Worm (Caenorhabditis elegans) whole organism, midembryonic: ENCODE measurements around the gene pqn-31.

Source experiments
- T22C8.4 ChIP-seq: fragments of 200-800 bp; sonication (Bioruptor generic); IDR thresholded peaks from 2 replicates; pipeline ENCODE4 v1.3.6; 2022; ENCODE audit warnings: missing genetic modification characterization, missing compliant biosample characterization
- cog-1 ChIP-seq: sonication (generic microtip); optimal IDR thresholded peaks from 2 replicates; lab custom pipeline; 2016; ENCODE audit warnings: missing genetic modification characterization, missing compliant biosample characterization
- flt-1 ChIP-seq: fragments of 200-800 bp; sonication (Bioruptor generic); IDR thresholded peaks from 2 replicates; pipeline ENCODE4 v1.3.6; 2022; ENCODE audit warnings: missing genetic modification characterization, missing compliant biosample characterization
- klf-2 ChIP-seq: fragments of 200-800 bp; sonication (Bioruptor generic); conservative IDR thresholded peaks from 2 replicates; pipeline ENCODE4 v1.3.6; 2022; ENCODE audit warnings: missing genetic modification reagents, missing genetic modification characterization, missing compliant biosample characterization
- med-1 ChIP-seq: sonication (generic microtip); optimal IDR thresholded peaks from 2 replicates; lab custom pipeline; 2017; ENCODE audit warnings: missing genetic modification characterization, mild to moderate bottlenecking, missing compliant biosample characterization, antibody characterized with exemption, missing genetic modification reagents; ENCODE audit not compliant: insufficient read depth
- ref-1 ChIP-seq: fragments of 200-800 bp; sonication (Bioruptor generic); conservative IDR thresholded peaks from 2 replicates; pipeline ENCODE4 v1.3.6; 2022; ENCODE audit warnings: missing genetic modification reagents, missing genetic modification characterization, missing compliant biosample characterization
- tab-1 ChIP-seq: fragments of 200-800 bp; sonication (Bioruptor generic); IDR thresholded peaks from 2 replicates; pipeline ENCODE4 v1.3.6; 2022; ENCODE audit warnings: missing genetic modification characterization, missing compliant biosample characterization
- ztf-23 ChIP-seq: fragments of 200-800 bp; sonication (Bioruptor generic); IDR thresholded peaks from 2 replicates; pipeline ENCODE4 v1.3.6; 2022; ENCODE audit warnings: missing genetic modification reagents, missing genetic modification characterization, missing compliant biosample characterization
- ztf-29 ChIP-seq: fragments of 200-800 bp; sonication (Bioruptor generic); IDR thresholded peaks from 2 replicates; pipeline ENCODE4 v1.3.6; 2022; ENCODE audit warnings: missing genetic modification reagents, missing genetic modification characterization, missing compliant biosample characterization

The pqn-31 gene

DNA sequence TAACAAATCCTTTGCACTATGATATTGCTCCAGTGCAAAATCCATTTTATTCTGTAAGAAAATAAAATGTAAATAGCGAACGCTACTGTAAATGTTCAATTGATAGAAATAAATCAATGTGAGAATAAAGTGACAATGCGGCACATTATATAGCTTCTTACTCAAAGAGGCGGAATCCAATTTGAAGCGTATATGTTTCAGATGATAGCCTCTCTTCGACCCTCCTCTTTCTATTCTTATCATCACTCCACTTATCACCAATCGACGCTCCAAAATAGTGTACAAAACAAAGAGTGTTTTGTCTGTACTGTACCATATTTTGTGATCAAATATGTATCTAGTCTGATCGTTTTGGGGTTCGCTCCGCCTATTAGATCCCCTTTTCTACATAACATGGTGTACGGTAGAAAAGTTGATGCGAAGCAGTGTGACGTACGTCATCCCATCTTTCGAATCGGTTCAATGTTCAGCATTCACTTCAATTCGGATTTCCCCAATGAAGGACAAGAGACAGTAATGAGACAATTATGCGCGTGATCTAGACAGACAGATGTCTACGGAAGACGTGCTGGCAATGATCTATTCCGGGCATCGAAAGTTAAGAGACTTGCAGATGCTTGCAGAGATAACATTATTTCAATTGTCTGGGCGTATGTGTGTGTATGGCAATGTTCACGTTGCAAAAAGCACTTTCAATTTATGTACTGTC is 37.6 kb downstream of the pqn-31 start, which contains the start of gene spl-2:
TSS of gene spl-2 (minus strand) at position 51 of the 709 bp plus-strand sequence.
- no peak for TF ChIP-seq ztf-29
- no peak for TF ChIP-seq flt-1 (GFP tag; lab: Robert Waterston, UW)
- no peak for TF ChIP-seq tab-1 (GFP tag; lab: Robert Waterston, UW)
- TF ChIP-seq ztf-23 (GFP tag; lab: Robert Waterston, UW) = no peak
- TF ChIP-seq cog-1 (tag; lab: Kevin White, UChicago) = no peak
- no peak for TF ChIP-seq ref-1 (GFP tag; lab: Robert Waterston, UW)
- TF ChIP-seq T22C8.4 = no peak
- TF ChIP-seq med-1 (GFP tag; lab: Kevin White, UChicago) = no peak
- no peak for TF ChIP-seq klf-2 (GFP tag; lab: Robert Waterston, UW)

- TF ChIP-seq med-1 (GFP tag; lab: Kevin White, UChicago) (no peak), ref-1 (GFP tag; lab: Robert Waterston, UW) (no peak), cog-1 (tag; lab: Kevin White, UChicago) (no peak), T22C8.4 (no peak), klf-2 (GFP tag; lab: Robert Waterston, UW) (no peak), ztf-23 (GFP tag; lab: Robert Waterston, UW) (no peak), ztf-29 (no peak), flt-1 (GFP tag; lab: Robert Waterston, UW) (no peak), tab-1 (GFP tag; lab: Robert Waterston, UW) (no peak)
Observed at ce11 chrV:9148151-9148550, 38.8 kb downstream of the pqn-31 start.

- no peak for TF ChIP-seq ztf-29
- no peak for TF ChIP-seq klf-2 (GFP tag; lab: Robert Waterston, UW)
- TF ChIP-seq cog-1 (tag; lab: Kevin White, UChicago) = no peak
- TF ChIP-seq flt-1 (GFP tag; lab: Robert Waterston, UW) = no peak
- no peak for TF ChIP-seq T22C8.4
- TF ChIP-seq ztf-23 (GFP tag; lab: Robert Waterston, UW) = no peak
- no peak for TF ChIP-seq tab-1 (GFP tag; lab: Robert Waterston, UW)
- TF ChIP-seq ref-1 (GFP tag; lab: Robert Waterston, UW) = no peak
- no peak for TF ChIP-seq med-1 (GFP tag; lab: Kevin White, UChicago)
Observed at ce11 chrV:9152339-9152738, 43.0 kb downstream of the pqn-31 start.

DNA sequence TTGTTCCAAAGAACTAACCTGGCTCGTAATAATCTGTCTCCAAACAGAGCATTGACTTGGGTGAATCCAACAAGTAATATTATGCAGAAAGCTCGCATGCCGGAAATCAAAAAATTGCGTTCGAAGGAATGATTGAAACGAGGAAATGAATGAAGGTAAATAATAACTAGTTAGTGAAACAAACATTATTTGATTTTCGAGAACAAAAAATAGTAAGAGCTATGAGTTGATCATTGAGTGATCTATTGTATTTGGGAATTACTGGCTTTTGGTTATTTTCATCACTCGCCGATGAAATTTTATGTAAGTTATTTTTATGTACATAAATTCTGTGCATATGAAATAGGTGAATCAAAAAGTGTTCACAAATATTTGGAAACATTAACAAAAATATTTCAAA is 45.4 kb downstream of the pqn-31 start, which contains the start of gene B0222.5:
TSS of gene B0222.5 (minus strand) at position 101 of the 400 bp plus-strand sequence.
- TF ChIP-seq ztf-23 (GFP tag; lab: Robert Waterston, UW) (no peak), tab-1 (GFP tag; lab: Robert Waterston, UW) (no peak), med-1 (GFP tag; lab: Kevin White, UChicago) (no peak), ztf-29 (no peak), ref-1 (GFP tag; lab: Robert Waterston, UW) (no peak), cog-1 (tag; lab: Kevin White, UChicago) (no peak), flt-1 (GFP tag; lab: Robert Waterston, UW) (no peak)

DNA sequence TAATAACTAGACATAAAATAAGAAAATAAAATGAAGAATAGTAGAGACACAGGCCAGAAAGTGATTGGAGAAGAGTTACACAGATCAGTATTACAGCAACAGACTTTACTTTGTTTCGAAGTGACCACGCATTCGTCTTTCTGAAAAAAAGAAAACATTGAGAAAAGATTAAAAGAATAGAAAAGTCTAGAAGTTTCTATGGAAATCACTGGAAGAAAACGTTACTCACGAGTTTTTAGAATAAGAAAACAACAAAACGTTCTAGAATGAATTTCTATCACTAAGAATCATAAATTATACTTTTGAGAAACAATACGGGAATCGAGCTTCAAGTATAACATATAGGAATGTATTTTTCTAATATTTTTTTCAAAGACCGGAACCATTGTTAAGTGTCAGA is 46.2 kb downstream of the pqn-31 start:
- TF ChIP-seq ztf-23 (GFP tag; lab: Robert Waterston, UW) (no peak), tab-1 (GFP tag; lab: Robert Waterston, UW) (no peak), T22C8.4 (no peak), cog-1 (tag; lab: Kevin White, UChicago) (no peak), flt-1 (GFP tag; lab: Robert Waterston, UW) (no peak), med-1 (GFP tag; lab: Kevin White, UChicago) (no peak), ref-1 (GFP tag; lab: Robert Waterston, UW) (no peak), ztf-29 (no peak), klf-2 (GFP tag; lab: Robert Waterston, UW) (no peak)

DNA sequence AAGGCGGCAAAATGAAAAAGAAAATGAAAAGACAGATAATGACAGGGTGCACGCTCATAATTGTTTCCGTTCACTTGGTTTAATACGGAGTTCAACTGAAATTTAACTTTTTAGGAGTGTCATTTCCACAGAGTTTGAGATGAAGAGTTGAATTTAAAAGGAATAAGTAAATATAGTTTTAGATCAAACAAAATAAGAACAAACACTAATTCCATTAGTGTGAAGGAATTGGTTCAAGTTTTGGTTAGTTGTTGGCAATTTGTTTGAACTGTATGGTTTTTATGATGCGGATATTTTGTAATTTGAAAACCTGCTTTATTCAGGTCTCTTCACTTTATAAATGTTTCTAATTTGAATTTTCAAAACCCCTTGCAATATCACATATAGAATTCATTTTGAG is 47.3 kb downstream of the pqn-31 start, which contains the start of gene B0222.15:
TSS of gene B0222.15 (minus strand) at position 101 of the 400 bp plus-strand sequence.
- TF ChIP-seq cog-1 (tag; lab: Kevin White, UChicago) = no peak
- TF ChIP-seq med-1 (GFP tag; lab: Kevin White, UChicago) = no peak
- TF ChIP-seq klf-2 (GFP tag; lab: Robert Waterston, UW) = no peak
- no peak for TF ChIP-seq ztf-29
- no peak for TF ChIP-seq T22C8.4
- no peak for TF ChIP-seq flt-1 (GFP tag; lab: Robert Waterston, UW)
- TF ChIP-seq ztf-23 (GFP tag; lab: Robert Waterston, UW) = no peak
- TF ChIP-seq ref-1 (GFP tag; lab: Robert Waterston, UW) = no peak
- TF ChIP-seq tab-1 (GFP tag; lab: Robert Waterston, UW) = no peak

ce11 chrV:9157597-9157996 is 48.2 kb downstream of the pqn-31 start:
- TF ChIP-seq tab-1 (GFP tag; lab: Robert Waterston, UW) = no peak
- no peak for TF ChIP-seq ztf-23 (GFP tag; lab: Robert Waterston, UW)
- no peak for TF ChIP-seq klf-2 (GFP tag; lab: Robert Waterston, UW)

DNA sequence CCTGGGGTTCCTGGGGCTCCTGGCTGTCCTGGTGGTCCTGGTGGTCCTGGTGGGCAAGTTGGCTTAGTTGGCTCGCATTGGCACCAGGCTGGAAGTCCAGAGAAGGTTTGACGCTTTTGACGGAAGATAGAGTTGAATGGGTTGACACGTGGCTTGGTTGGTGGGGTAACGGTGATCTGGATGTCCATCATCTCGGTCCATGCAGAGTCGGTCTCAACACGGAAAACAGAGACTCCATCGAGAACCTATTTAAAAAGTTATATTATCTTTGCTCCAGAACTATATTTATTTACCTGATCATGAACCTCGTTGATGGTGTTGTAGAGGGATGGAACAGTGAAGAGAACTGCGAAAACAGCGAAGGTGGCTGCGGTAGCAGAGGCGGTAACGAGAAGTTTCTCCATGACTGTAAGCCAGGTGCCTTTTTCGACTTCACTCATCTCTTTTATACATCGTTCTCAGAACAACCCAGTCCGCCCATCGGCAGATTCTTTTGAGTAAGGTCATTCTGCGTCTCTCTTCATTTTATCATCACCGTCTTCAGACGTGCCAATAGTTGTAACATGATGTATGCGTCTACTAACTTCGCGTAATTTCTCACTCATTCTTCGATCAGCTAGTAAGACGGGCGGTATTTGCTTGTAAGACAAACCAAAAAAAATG is 51.0 kb downstream of the pqn-31 start, which contains the start of gene col-144:
TSS of gene col-144 (minus strand) at position 419 of the 663 bp plus-strand sequence.
- no peak for TF ChIP-seq ztf-23 (GFP tag; lab: Robert Waterston, UW)
- TF ChIP-seq med-1 (GFP tag; lab: Kevin White, UChicago) = no peak
